Worm (Caenorhabditis elegans) whole organism, L4 larva: ENCODE data around the gene R10E9.4.
A peak's percentile ranks its signal among the peaks of the same experiment; 100 is the strongest.

Source experiments
- F37D6.2 ChIP-seq: sonication (generic microtip); optimal IDR thresholded peaks from 2 replicates; lab custom pipeline; 2016; ENCODE audit warnings: mild to moderate bottlenecking, missing genetic modification characterization, missing compliant biosample characterization
- F44E2.7 ChIP-seq: fragments of 200-800 bp; sonication (Bioruptor generic); IDR thresholded peaks from 2 replicates; pipeline ENCODE4 v2.1.2; 2022; ENCODE audit warnings: missing genetic modification characterization, missing compliant biosample characterization
- T20F7.1 ChIP-seq: fragments of 200-800 bp; sonication (Bioruptor generic); optimal IDR thresholded peaks from 2 replicates; lab custom pipeline; 2018; ENCODE audit warnings: mild to moderate bottlenecking, missing genetic modification characterization, missing compliant biosample characterization
- Y48G9A.11 ChIP-seq: fragments of 200-800 bp; sonication (Bioruptor generic); IDR thresholded peaks from 2 replicates; pipeline ENCODE4 v1.3.6; 2022; ENCODE audit warnings: missing genetic modification reagents, missing genetic modification characterization, missing compliant biosample characterization
- aha-1 ChIP-seq: fragments of 150-350 bp; peaks from one replicate; lab custom pipeline; 2014; ENCODE audit warnings: missing biosample characterization, missing genetic modification characterization
- aly-2 ChIP-seq: sonication (generic microtip); optimal IDR thresholded peaks from 2 replicates; lab custom pipeline; 2018; ENCODE audit warnings: missing biosample characterization, missing genetic modification characterization
- attf-4 ChIP-seq: sonication (generic microtip); optimal IDR thresholded peaks from 3 replicates; lab custom pipeline; 2017; ENCODE audit warnings: missing biosample characterization, missing genetic modification characterization
- ceh-28 ChIP-seq: fragments of 150-350 bp; optimal IDR thresholded peaks from 2 replicates; lab custom pipeline; 2014; ENCODE audit warnings: missing biosample characterization, missing genetic modification reagents, missing genetic modification characterization
- ceh-44 ChIP-seq: fragments of 200-800 bp; sonication (Bioruptor generic); IDR thresholded peaks from 2 replicates; pipeline ENCODE4 v1.3.6; 2022; ENCODE audit warnings: missing genetic modification reagents, missing genetic modification characterization, missing compliant biosample characterization
- ceh-62 ChIP-seq: sonication (generic microtip); optimal IDR thresholded peaks from 2 replicates; lab custom pipeline; 2017; ENCODE audit warnings: missing biosample characterization, missing genetic modification characterization
- cey-2 ChIP-seq: sonication (generic microtip); optimal IDR thresholded peaks from 3 replicates; lab custom pipeline; 2017; ENCODE audit warnings: missing genetic modification characterization, mild to moderate bottlenecking, missing compliant biosample characterization, antibody characterized with exemption, borderline replicate concordance; ENCODE audit not compliant: insufficient read depth
- ctbp-1 ChIP-seq: fragments of 200-800 bp; sonication (Bioruptor generic); IDR thresholded peaks from 2 replicates; pipeline ENCODE4 v1.3.6; 2022; ENCODE audit warnings: missing genetic modification reagents, missing genetic modification characterization, missing compliant biosample characterization
- daf-16 ChIP-seq, 3 experiments: sonication (generic microtip); optimal IDR thresholded peaks; 2 replicates each; lab custom pipeline; 2016 to 2017; ENCODE audit warnings: missing genetic modification characterization in 3 of 3, missing genetic modification reagents in 3 of 3, mild to moderate bottlenecking in 2 of 3, missing compliant biosample characterization in 2 of 3, missing biosample characterization in 1 of 3, moderate library complexity in 1 of 3
- daf-8 ChIP-seq: fragments of 200-800 bp; sonication (Bioruptor generic); IDR thresholded peaks from 2 replicates; pipeline ENCODE4 v1.3.6; 2022; ENCODE audit warnings: missing genetic modification characterization, missing compliant biosample characterization
- dmd-6 ChIP-seq: fragments of 200-800 bp; sonication (Bioruptor generic); IDR thresholded peaks from 2 replicates; pipeline ENCODE4 v1.3.6; 2022; ENCODE audit warnings: missing genetic modification reagents, missing genetic modification characterization, missing compliant biosample characterization
- dpl-1 ChIP-seq: fragments of 150-350 bp; optimal IDR thresholded peaks from 2 replicates; lab custom pipeline; 2014; ENCODE audit warnings: missing biosample characterization, missing genetic modification reagents, missing genetic modification characterization
- dve-1 ChIP-seq: sonication (generic microtip); optimal IDR thresholded peaks from 2 replicates; lab custom pipeline; 2017; ENCODE audit warnings: antibody characterized with exemption, mild to moderate bottlenecking, missing genetic modification characterization, missing compliant biosample characterization; ENCODE audit not compliant: insufficient read depth
- egl-43 ChIP-seq: fragments of 200-800 bp; sonication (Bioruptor generic); IDR thresholded peaks from 2 replicates; pipeline ENCODE4 v1.3.6; 2022; ENCODE audit warnings: missing genetic modification reagents, missing genetic modification characterization, missing compliant biosample characterization
- fkh-10 ChIP-seq: fragments of 150-350 bp; optimal IDR thresholded peaks from 2 replicates; lab custom pipeline; 2014; ENCODE audit warnings: missing biosample characterization, missing genetic modification reagents, missing genetic modification characterization
- fos-1 ChIP-seq: fragments of 150-350 bp; optimal IDR thresholded peaks from 2 replicates; lab custom pipeline; 2014; ENCODE audit warnings: missing biosample characterization, missing genetic modification characterization
- hlh-30 ChIP-seq: sonication (generic microtip); optimal IDR thresholded peaks from 2 replicates; lab custom pipeline; 2017; ENCODE audit warnings: antibody characterized with exemption, mild to moderate bottlenecking, missing genetic modification characterization, missing compliant biosample characterization; ENCODE audit not compliant: insufficient read depth
- hmg-1.1 ChIP-seq: fragments of 200-800 bp; sonication (Bioruptor generic); IDR thresholded peaks from 2 replicates; pipeline ENCODE4 v1.3.6; 2022; ENCODE audit warnings: missing genetic modification reagents, missing genetic modification characterization, missing compliant biosample characterization
- lin-1 ChIP-seq: fragments of 200-800 bp; sonication (Bioruptor generic); IDR thresholded peaks from 2 replicates; pipeline ENCODE4 v1.3.6; 2022; ENCODE audit warnings: missing genetic modification reagents, missing genetic modification characterization, missing compliant biosample characterization
- lir-3 ChIP-seq: sonication (generic microtip); optimal IDR thresholded peaks from 2 replicates; lab custom pipeline; 2016; ENCODE audit warnings: mild to moderate bottlenecking, missing genetic modification characterization, missing compliant biosample characterization
- lsy-2 ChIP-seq, 2 experiments: fragments of 150-350 bp in 1 of 2; sonication (generic microtip) in 1 of 2; optimal IDR thresholded peaks; 2 replicates each; lab custom pipeline; 2014 to 2017; ENCODE audit warnings: missing biosample characterization in 2 of 2, missing genetic modification characterization in 2 of 2
- mdl-1 ChIP-seq, 2 experiments: fragments of 150-350 bp in 1 of 2; sonication (generic microtip) in 1 of 2; optimal IDR thresholded peaks; 2 replicates each; lab custom pipeline; 2014 to 2017; ENCODE audit warnings: missing biosample characterization in 2 of 2, missing genetic modification characterization in 2 of 2
- mdt-29 ChIP-seq: fragments of 200-800 bp; sonication (Bioruptor generic); IDR thresholded peaks from 2 replicates; pipeline ENCODE4 v1.3.6; 2022; ENCODE audit warnings: missing genetic modification reagents, missing genetic modification characterization, missing compliant biosample characterization
- mep-1 ChIP-seq: fragments of 150-350 bp; sonication (generic microtip); optimal IDR thresholded peaks from 3 replicates; lab custom pipeline; 2014; ENCODE audit warnings: missing biosample characterization, missing genetic modification characterization
- mxl-2 ChIP-seq: fragments of 200-800 bp; sonication (Bioruptor generic); conservative IDR thresholded peaks from 2 replicates; pipeline ENCODE4 v1.3.6; 2022; ENCODE audit warnings: missing genetic modification reagents, missing genetic modification characterization, missing compliant biosample characterization
- mxl-3 ChIP-seq: fragments of 200-800 bp; sonication (Bioruptor generic); optimal IDR thresholded peaks from 2 replicates; lab custom pipeline; 2018; ENCODE audit warnings: mild to moderate bottlenecking, missing genetic modification characterization, missing compliant biosample characterization
- nhr-102 ChIP-seq: sonication (generic microtip); optimal IDR thresholded peaks from 2 replicates; lab custom pipeline; 2016; ENCODE audit warnings: mild to moderate bottlenecking, missing genetic modification characterization, moderate library complexity, missing compliant biosample characterization
- nhr-111 ChIP-seq: fragments of 200-800 bp; sonication (Bioruptor generic); optimal IDR thresholded peaks from 2 replicates; lab custom pipeline; 2018; ENCODE audit warnings: mild to moderate bottlenecking, missing genetic modification characterization, missing compliant biosample characterization
- nhr-28 ChIP-seq: fragments of 150-350 bp; optimal IDR thresholded peaks from 2 replicates; lab custom pipeline; 2014; ENCODE audit warnings: missing biosample characterization, missing genetic modification characterization
- nhr-41 ChIP-seq: fragments of 200-800 bp; sonication (Bioruptor generic); IDR thresholded peaks from 2 replicates; pipeline ENCODE4 v1.3.6; 2022; ENCODE audit warnings: missing genetic modification reagents, missing genetic modification characterization, missing compliant biosample characterization
- nhr-77 ChIP-seq: fragments of 150-350 bp; optimal IDR thresholded peaks from 2 replicates; lab custom pipeline; 2014; ENCODE audit warnings: missing biosample characterization, missing genetic modification characterization
- pqm-1 ChIP-seq: sonication (generic microtip); optimal IDR thresholded peaks from 2 replicates; lab custom pipeline; 2017; ENCODE audit warnings: missing biosample characterization, missing genetic modification characterization
- sdz-12 ChIP-seq: fragments of 200-800 bp; sonication (Bioruptor generic); optimal IDR thresholded peaks from 2 replicates; lab custom pipeline; 2018; ENCODE audit warnings: mild to moderate bottlenecking, missing genetic modification characterization, missing compliant biosample characterization
- set-16 ChIP-seq: fragments of 200-800 bp; sonication (Bioruptor generic); IDR thresholded peaks from 2 replicates; pipeline ENCODE4 v1.3.6; 2022; ENCODE audit warnings: missing genetic modification reagents, missing genetic modification characterization, missing compliant biosample characterization
- skn-1 ChIP-seq: fragments of 150-350 bp; optimal IDR thresholded peaks from 2 replicates; lab custom pipeline; 2014; ENCODE audit warnings: missing biosample characterization, missing genetic modification characterization
- snpc-4 ChIP-seq: fragments of 150-350 bp; optimal IDR thresholded peaks from 2 replicates; lab custom pipeline; 2014; ENCODE audit warnings: missing biosample characterization, missing genetic modification characterization
- unc-62 ChIP-seq, 3 experiments: fragments of 150-350 bp in 1 of 3; sonication (generic microtip); optimal IDR thresholded peaks in 2 of 3; peaks in 1 of 3; 1 replicate in 1 of 3; 2 replicates in 2 of 3; lab custom pipeline; 2014 to 2017; ENCODE audit warnings: missing biosample characterization in 3 of 3, missing genetic modification characterization in 3 of 3, missing genetic modification reagents in 3 of 3, missing genotype in 1 of 3
- zag-1 ChIP-seq: fragments of 150-350 bp; optimal IDR thresholded peaks from 2 replicates; lab custom pipeline; 2014; ENCODE audit warnings: missing biosample characterization, missing genetic modification characterization
- zip-2 ChIP-seq: fragments of 150-350 bp; optimal IDR thresholded peaks from 2 replicates; lab custom pipeline; 2014; ENCODE audit warnings: missing biosample characterization, missing genetic modification characterization

Gene R10E9.4

DNA sequence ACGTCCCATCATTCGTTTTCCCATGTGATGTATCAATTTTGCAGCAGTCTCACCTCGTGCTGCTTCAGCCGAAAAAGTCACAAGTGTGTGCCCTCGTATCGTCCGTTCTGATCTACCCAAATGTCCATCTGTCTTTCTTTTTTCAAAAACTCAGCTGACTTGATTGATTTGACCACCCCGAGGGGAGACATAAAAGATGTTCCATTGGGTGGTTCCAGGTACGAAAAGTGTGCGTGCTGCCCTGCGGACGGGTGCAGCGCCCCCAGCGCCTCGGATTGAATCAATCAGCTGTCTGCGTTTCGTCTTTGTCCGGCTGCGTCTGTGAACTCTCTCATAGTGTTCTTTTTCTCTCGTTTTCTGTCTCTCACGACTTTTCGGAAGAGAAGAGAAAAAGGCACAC lies 19.4 kb downstream of the R10E9.4 start (continued):
- peak; percentile 47; the same call in 1 of the 2 replicates for TF ChIP-seq ctbp-1 (GFP tag; lab: Robert Waterston, UW)
- TF ChIP-seq aha-1 (tag; lab: Kevin White, UChicago) = peak; percentile 92
- no peak; the same call in none of the 2 replicates for TF ChIP-seq hmg-1.1 (GFP tag; lab: Robert Waterston, UW)
- TF ChIP-seq nhr-77 (tag; lab: Kevin White, UChicago) = peak; percentile 57
- no peak for TF ChIP-seq sdz-12 (GFP tag; lab: Kevin White, UChicago)
- peak; percentile 75 for TF ChIP-seq mxl-3 (GFP tag; lab: Kevin White, UChicago)
- no peak for TF ChIP-seq nhr-111 (GFP tag; lab: Kevin White, UChicago)
- no peak for TF ChIP-seq ceh-44
- TF ChIP-seq nhr-102 = peak; percentile 36
- peak; percentile 9 for TF ChIP-seq F37D6.2 (tag; lab: Kevin White, UChicago)
- TF ChIP-seq mep-1 = peak; percentile 56
- no peak for TF ChIP-seq zag-1 (tag; lab: Kevin White, UChicago)
- no peak for TF ChIP-seq zip-2 (tag; lab: Kevin White, UChicago)
- no peak for TF ChIP-seq daf-16 (GFP tag; optimal IDR thresholded peaks at IDR 0.05; lab: Kevin White, UChicago)
- peak; percentile 34 for TF ChIP-seq daf-16 (tag; optimal IDR thresholded peaks at IDR 0.05; lab: Kevin White, UChicago)
- no peak for TF ChIP-seq fos-1
- no peak for TF ChIP-seq egl-43 (GFP tag; lab: Robert Waterston, UW)
- no peak for TF ChIP-seq lir-3
- no peak for TF ChIP-seq fkh-10 (GFP tag; lab: Kevin White, UChicago)
- peak; percentile 25 for TF ChIP-seq cey-2 (tag; lab: Kevin White, UChicago)
- TF ChIP-seq dmd-6 = peak; percentile 69
- TF ChIP-seq attf-4 (tag; lab: Kevin White, UChicago) = no peak
- peak; percentile 74; the same call in 1 of the 2 replicates for TF ChIP-seq set-16

- TF ChIP-seq snpc-4 (tag; lab: Kevin White, UChicago) (no peak), lsy-2 (tag; optimal IDR thresholded peaks at IDR 0.05; lab: Kevin White, UChicago) (peak in 1 of 2 experiments; percentile 32), unc-62 (GFP tag; optimal IDR thresholded peaks at IDR 0.05 in 1 of 2; lab: Kevin White, UChicago) (peak in 1 of 2 experiments; percentile 90), unc-62 (tag; optimal IDR thresholded peaks at IDR 0.05; lab: Kevin White, UChicago) (no peak), mdl-1 (tag; optimal IDR thresholded peaks at IDR 0.05; lab: Kevin White, UChicago) (peak in 1 of 2 experiments; percentile 75), F44E2.7 (GFP tag; lab: Robert Waterston, UW) (no peak), nhr-28 (tag; lab: Kevin White, UChicago) (peak; percentile 88), dve-1 (tag; lab: Kevin White, UChicago) (peak; percentile 9), mep-1 (no peak), daf-16 (GFP tag; optimal IDR thresholded peaks at IDR 0.05; lab: Kevin White, UChicago) (peak in 1 of 2 experiments; percentile 51), daf-16 (tag; optimal IDR thresholded peaks at IDR 0.05; lab: Kevin White, UChicago) (peak; percentile 59), hlh-30 (tag; lab: Kevin White, UChicago) (peak; percentile 81), nhr-77 (tag; lab: Kevin White, UChicago) (peak; percentile 77), aha-1 (tag; lab: Kevin White, UChicago) (peak; percentile 46), daf-8 (GFP tag; lab: Robert Waterston, UW) (no peak), pqm-1 (peak; percentile 62), dmd-6 (no peak)
Observed at ce11 chrIII:3952058-3952457, 20.5 kb downstream of the R10E9.4 start.

DNA sequence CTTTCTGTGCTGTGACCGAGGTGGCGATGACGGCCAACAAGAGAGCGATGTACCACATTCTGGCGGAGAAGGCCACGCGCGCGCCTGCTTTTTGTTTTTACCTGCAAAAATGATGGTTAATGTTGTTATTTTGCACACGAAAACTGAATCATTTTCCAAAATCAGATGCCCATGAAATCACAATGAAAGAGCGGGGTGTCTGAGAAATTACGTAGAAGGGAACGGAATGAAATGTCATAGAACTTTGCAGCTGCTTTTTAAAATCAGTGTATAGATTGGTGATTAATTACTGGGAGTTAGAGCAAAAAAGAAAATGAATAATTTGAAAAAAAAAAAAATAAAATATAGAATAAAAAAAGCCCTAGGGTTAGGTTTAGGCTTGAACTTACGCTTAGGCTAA lies 36.8 kb downstream of the R10E9.4 start, which contains the start of gene npl-10:
Gene npl-10 (minus strand): TSS at position 101 of the 400 bp plus-strand sequence.
- TF ChIP-seq mxl-2 = no peak

- TF ChIP-seq T20F7.1 (GFP tag; lab: Kevin White, UChicago) (no peak), mdt-29 (no peak), zag-1 (tag; lab: Kevin White, UChicago) (no peak), sdz-12 (GFP tag; lab: Kevin White, UChicago) (no peak), ctbp-1 (GFP tag; lab: Robert Waterston, UW) (no peak), daf-16 (GFP tag; optimal IDR thresholded peaks at IDR 0.05; lab: Kevin White, UChicago) (no peak), daf-16 (tag; optimal IDR thresholded peaks at IDR 0.05; lab: Kevin White, UChicago) (no peak), zip-2 (tag; lab: Kevin White, UChicago) (no peak), nhr-41 (GFP tag; lab: Robert Waterston, UW) (no peak), dpl-1 (GFP tag; lab: Kevin White, UChicago) (no peak), ceh-28 (tag; lab: Kevin White, UChicago) (no peak), fos-1 (no peak), skn-1 (tag; lab: Kevin White, UChicago) (no peak), Y48G9A.11 (no peak), aly-2 (tag; lab: Kevin White, UChicago) (no peak), unc-62 (GFP tag; optimal IDR thresholded peaks at IDR 0.05 in 1 of 2; lab: Kevin White, UChicago) (no peak), unc-62 (tag; optimal IDR thresholded peaks at IDR 0.05; lab: Kevin White, UChicago) (no peak), ceh-62 (tag; lab: Kevin White, UChicago) (no peak), lin-1 (GFP tag; lab: Robert Waterston, UW) (no peak)
Observed at ce11 chrIII:3931423-3931822, 41.2 kb downstream of the R10E9.4 start, which contains the start of gene F37A8.2. TSS of gene F37A8.2 (minus strand) at chrIII:3931523.
